Worm (Caenorhabditis elegans) whole organism, L4 larva: ENCODE results near the gene idpp-2.

Experiments
- aly-2 ChIP-seq: sonication (generic microtip); optimal IDR thresholded peaks from 2 replicates; lab custom pipeline; 2018; ENCODE audit warnings: missing biosample characterization, missing genetic modification characterization
- nhr-237 ChIP-seq: sonication (generic microtip); optimal IDR thresholded peaks from 2 replicates; lab custom pipeline; 2017; ENCODE audit warnings: missing biosample characterization, missing genetic modification characterization
- pha-4 ChIP-seq, 2 experiments: fragments of 150-350 bp in 1 of 2; fragments of 200-800 bp in 1 of 2; sonication (Bioruptor generic) in 1 of 2; IDR thresholded peaks in 1 of 2; optimal IDR thresholded peaks in 1 of 2; 2 replicates each; pipeline versions ENCODE4 v1.3.6 to Lab custom; 2014 to 2022; ENCODE audit warnings: missing genetic modification characterization in 2 of 2, missing genetic modification reagents in 2 of 2, missing biosample characterization in 1 of 2, missing compliant biosample characterization in 1 of 2
- skn-1 ChIP-seq: fragments of 150-350 bp; optimal IDR thresholded peaks from 2 replicates; lab custom pipeline; 2014; ENCODE audit warnings: missing biosample characterization, missing genetic modification characterization
- snpc-4 ChIP-seq: fragments of 150-350 bp; optimal IDR thresholded peaks from 2 replicates; lab custom pipeline; 2014; ENCODE audit warnings: missing biosample characterization, missing genetic modification characterization
- ztf-7 ChIP-seq: fragments of 150-350 bp; optimal IDR thresholded peaks from 2 replicates; lab custom pipeline; 2014; ENCODE audit warnings: missing biosample characterization, missing genetic modification characterization

- no peak for TF ChIP-seq snpc-4
- TF ChIP-seq pha-4 (GFP tag; IDR thresholded peaks at IDR 0.05; lab: Robert Waterston, UW), result no peak
- no peak for TF ChIP-seq pha-4 (tag; optimal IDR thresholded peaks at IDR 0.05; lab: Kevin White, UChicago)
- TF ChIP-seq aly-2 (tag; lab: Kevin White, UChicago), result no peak
- TF ChIP-seq skn-1 (tag; lab: Kevin White, UChicago), result no peak
- no peak for TF ChIP-seq ztf-7
- TF ChIP-seq nhr-237 (tag; lab: Kevin White, UChicago), result no peak
Measured at ce11 chrV:20518-20917, 19.1 kb downstream of the idpp-2 start, which contains the start of gene egl-8.
